Fruit fly (Drosophila melanogaster) whole organism, prepupa: ENCODE data around the gene CG14657.
A peak's percentile ranks its signal among the peaks of the same experiment; 100 is the strongest.

Experiments
- CG10669 ChIP-seq: fragments of 200-800 bp; sonication (Bioruptor generic); optimal IDR thresholded peaks from 3 replicates; lab custom pipeline; 2018; ENCODE audit warnings: missing biosample characterization, mild to moderate bottlenecking, missing genetic modification characterization, moderate library complexity
- CG1621 ChIP-seq: fragments of 200-800 bp; sonication (Bioruptor generic); optimal IDR thresholded peaks from 3 replicates; lab custom pipeline; 2018; ENCODE audit warnings: missing biosample characterization, mild to moderate bottlenecking, missing genetic modification characterization
- CG16779 ChIP-seq: fragments of 200-800 bp; sonication (Bioruptor generic); optimal IDR thresholded peaks from 3 replicates; lab custom pipeline; 2017; ENCODE audit warnings: missing biosample characterization, mild to moderate bottlenecking, missing genetic modification characterization
- CG3032 ChIP-seq: fragments of 200-800 bp; optimal IDR thresholded peaks from 2 replicates; lab custom pipeline; 2019; ENCODE audit warnings: missing biosample characterization, mild to moderate bottlenecking, missing genetic modification characterization, moderate library complexity
- CG4318 ChIP-seq: fragments of 200-800 bp; sonication (Bioruptor generic); optimal IDR thresholded peaks from 3 replicates; lab custom pipeline; 2017; ENCODE audit warnings: missing biosample characterization, mild to moderate bottlenecking, missing genetic modification characterization
- CG6163 ChIP-seq: fragments of 200-800 bp; sonication (Bioruptor generic); IDR thresholded peaks from 3 replicates; pipeline ENCODE4 v1.3.6; 2022; ENCODE audit warnings: missing biosample characterization, missing genetic modification characterization
- CG6792 ChIP-seq: fragments of 200-800 bp; sonication (Bioruptor generic); optimal IDR thresholded peaks from 3 replicates; lab custom pipeline; 2016; ENCODE audit warnings: missing biosample characterization, missing genetic modification characterization
- CG6808 ChIP-seq: fragments of 200-800 bp; sonication (Bioruptor generic); optimal IDR thresholded peaks from 3 replicates; lab custom pipeline; 2017; ENCODE audit warnings: missing biosample characterization, missing genetic modification characterization, mild to moderate bottlenecking, moderate library complexity, missing genetic modification reagents
- CG6854 ChIP-seq: fragments of 200-800 bp; sonication (Bioruptor generic); optimal IDR thresholded peaks from 2 replicates; lab custom pipeline; 2017; ENCODE audit warnings: missing biosample characterization, mild to moderate bottlenecking, missing genetic modification characterization
- CG7368 ChIP-seq: fragments of 200-800 bp; sonication (Bioruptor generic); optimal IDR thresholded peaks from 3 replicates; lab custom pipeline; 2016; ENCODE audit warnings: missing biosample characterization, missing genetic modification characterization
- CG9139 ChIP-seq: fragments of 200-800 bp; sonication (Bioruptor generic); optimal IDR thresholded peaks from 3 replicates; lab custom pipeline; 2017; ENCODE audit warnings: missing biosample characterization, mild to moderate bottlenecking, missing genetic modification characterization
- Eip93F ChIP-seq: fragments of 200-800 bp; sonication (Bioruptor generic); optimal IDR thresholded peaks from 2 replicates; lab custom pipeline; 2016; ENCODE audit warnings: missing biosample characterization, mild to moderate bottlenecking, missing genetic modification characterization
- Ets21C ChIP-seq: fragments of 200-800 bp; sonication (Bioruptor generic); optimal IDR thresholded peaks from 3 replicates; lab custom pipeline; 2016; ENCODE audit warnings: missing biosample characterization, missing genetic modification characterization
- Ets96B ChIP-seq: fragments of 200-800 bp; optimal IDR thresholded peaks from 2 replicates; lab custom pipeline; 2019; ENCODE audit warnings: missing biosample characterization, mild to moderate bottlenecking, missing genetic modification characterization, moderate library complexity
- Gug ChIP-seq: fragments of 200-800 bp; sonication (Bioruptor generic); IDR thresholded peaks from 2 replicates; pipeline ENCODE4 v1.3.6; 2022; ENCODE audit warnings: missing biosample characterization, missing genetic modification characterization
- Hr4 ChIP-seq: fragments of 200-800 bp; sonication (Bioruptor generic); optimal IDR thresholded peaks from 3 replicates; lab custom pipeline; 2016; ENCODE audit warnings: missing biosample characterization, missing genetic modification characterization
- Lpt ChIP-seq: fragments of 200-800 bp; sonication (Bioruptor generic); optimal IDR thresholded peaks from 3 replicates; lab custom pipeline; 2016; ENCODE audit warnings: missing biosample characterization, missing genetic modification characterization
- OdsH ChIP-seq: fragments of 200-800 bp; sonication (Bioruptor generic); optimal IDR thresholded peaks from 3 replicates; lab custom pipeline; 2016; ENCODE audit warnings: missing biosample characterization, missing genetic modification characterization
- Smox ChIP-seq: fragments of 200-800 bp; sonication (Bioruptor generic); optimal IDR thresholded peaks from 3 replicates; lab custom pipeline; 2016; ENCODE audit warnings: missing biosample characterization, missing genetic modification characterization
- achi ChIP-seq: fragments of 200-800 bp; sonication (Bioruptor generic); optimal IDR thresholded peaks from 3 replicates; lab custom pipeline; 2016; ENCODE audit warnings: missing biosample characterization, missing genetic modification characterization
- dsx ChIP-seq: fragments of 200-800 bp; optimal IDR thresholded peaks from 3 replicates; lab custom pipeline; 2019; ENCODE audit warnings: missing biosample characterization, mild to moderate bottlenecking, missing genetic modification characterization, moderate library complexity; ENCODE audit not compliant: poor library complexity, severe bottlenecking
- eg ChIP-seq: fragments of 200-800 bp; sonication (Bioruptor generic); IDR thresholded peaks from 3 replicates; pipeline ENCODE4 v1.3.6; 2022; ENCODE audit warnings: missing biosample characterization, missing genetic modification characterization
- esn ChIP-seq: fragments of 200-800 bp; sonication (Bioruptor generic); optimal IDR thresholded peaks from 2 replicates; lab custom pipeline; 2016; ENCODE audit warnings: missing biosample characterization, mild to moderate bottlenecking, missing genetic modification characterization, moderate library complexity
- fd59A ChIP-seq: fragments of 200-800 bp; sonication (Bioruptor generic); optimal IDR thresholded peaks from 2 replicates; lab custom pipeline; 2017; ENCODE audit warnings: missing biosample characterization, mild to moderate bottlenecking, missing genetic modification characterization, missing genetic modification reagents
- fd85E ChIP-seq: fragments of 200-800 bp; sonication (Bioruptor generic); optimal IDR thresholded peaks from 3 replicates; lab custom pipeline; 2016; ENCODE audit warnings: missing biosample characterization, missing genetic modification characterization
- lz ChIP-seq: fragments of 200-800 bp; sonication (Bioruptor generic); optimal IDR thresholded peaks from 3 replicates; lab custom pipeline; 2016; ENCODE audit warnings: missing biosample characterization, missing genetic modification characterization
- pdm3 ChIP-seq: fragments of 200-800 bp; sonication (Bioruptor generic); optimal IDR thresholded peaks from 3 replicates; lab custom pipeline; 2016; ENCODE audit warnings: missing biosample characterization, missing genetic modification characterization
- ss ChIP-seq, 2 experiments: fragments of 200-800 bp; sonication (Bioruptor generic); optimal IDR thresholded peaks; 2 replicates in 1 of 2; 3 replicates in 1 of 2; lab custom pipeline; 2017 to 2018; ENCODE audit warnings: mild to moderate bottlenecking in 2 of 2, missing biosample characterization in 2 of 2, missing genetic modification characterization in 2 of 2, moderate library complexity in 1 of 2
- svp ChIP-seq: fragments of 200-800 bp; sonication (Bioruptor generic); peaks from one replicate; lab custom pipeline; 2016; ENCODE audit warnings: missing biosample characterization, missing genetic modification characterization
- topi ChIP-seq: fragments of 200-800 bp; sonication (Bioruptor generic); optimal IDR thresholded peaks from 3 replicates; lab custom pipeline; 2016; ENCODE audit warnings: missing biosample characterization, missing genetic modification characterization

Gene CG14657

DNA sequence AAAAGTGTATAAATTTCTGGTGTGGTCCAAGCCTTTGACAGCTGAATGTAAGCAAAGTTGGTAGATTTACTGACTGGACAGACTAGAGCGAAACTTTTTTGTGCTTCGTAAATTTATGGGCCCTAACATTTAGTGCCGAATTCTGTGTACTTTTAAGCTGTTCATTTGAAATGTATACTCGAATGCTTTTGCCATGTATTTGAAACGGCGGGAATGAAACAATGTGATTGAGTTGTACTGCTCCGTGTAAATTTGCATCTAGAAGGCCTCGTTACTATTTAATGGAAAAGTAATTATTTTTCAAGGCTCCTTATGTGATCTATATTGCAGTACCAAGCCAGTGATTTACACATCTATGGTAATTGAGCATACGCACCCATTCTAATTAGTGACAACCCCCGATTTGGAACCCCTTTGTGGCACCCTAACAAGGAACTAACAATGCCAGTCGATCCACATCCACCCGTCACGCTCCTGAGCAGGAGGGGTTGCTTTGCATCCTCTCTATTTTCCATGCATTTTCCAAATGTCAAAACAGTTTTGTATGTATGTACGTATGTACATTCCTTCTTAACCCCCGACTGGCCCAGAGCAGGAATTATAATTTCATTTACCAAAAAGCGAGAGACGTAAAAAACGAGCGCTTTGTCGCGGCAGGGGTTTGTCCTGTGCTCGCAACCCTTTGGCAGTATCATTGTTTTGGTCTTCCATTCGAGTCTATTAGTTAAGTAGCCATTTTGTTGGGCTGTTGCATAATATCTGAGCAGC lies 37.5 kb upstream of the CG14657 start:
- TF ChIP-seq pdm3 (GFP tag; lab: Kevin White, UChicago) (no peak), CG3032 (no peak), CG16779 (no peak), topi (GFP tag; lab: Kevin White, UChicago) (no peak), Lpt (no peak), Ets21C (GFP tag; lab: Kevin White, UChicago) (no peak), achi (GFP tag; lab: Kevin White, UChicago) (no peak)

DNA sequence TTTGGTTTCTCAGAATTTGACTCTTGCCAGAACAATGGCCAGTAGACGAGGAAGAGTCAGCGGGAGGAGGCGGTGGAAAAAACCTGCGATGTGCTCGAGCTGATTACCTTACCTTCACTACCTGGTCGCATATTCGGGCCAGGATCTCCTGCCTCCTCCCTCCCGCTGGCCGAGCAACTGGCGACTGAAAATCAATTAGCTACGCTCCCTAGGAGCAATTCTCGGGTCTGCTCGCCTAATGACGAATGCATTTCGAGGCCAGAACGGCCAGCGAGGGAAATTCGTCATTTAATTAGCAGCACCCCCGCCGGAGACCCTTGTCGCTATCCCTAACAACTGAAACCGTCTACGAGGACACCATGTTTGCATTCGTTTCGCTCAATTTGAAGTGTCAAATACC lies 36.8 kb upstream of the CG14657 start:
- TF ChIP-seq Ets96B (no peak), CG4318 (GFP tag; lab: Kevin White, UChicago) (no peak), svp (GFP tag; lab: Kevin White, UChicago) (peak; percentile 31), Gug (no peak)
- TF ChIP-seq, all 60 proteins: peak for 1

DNA sequence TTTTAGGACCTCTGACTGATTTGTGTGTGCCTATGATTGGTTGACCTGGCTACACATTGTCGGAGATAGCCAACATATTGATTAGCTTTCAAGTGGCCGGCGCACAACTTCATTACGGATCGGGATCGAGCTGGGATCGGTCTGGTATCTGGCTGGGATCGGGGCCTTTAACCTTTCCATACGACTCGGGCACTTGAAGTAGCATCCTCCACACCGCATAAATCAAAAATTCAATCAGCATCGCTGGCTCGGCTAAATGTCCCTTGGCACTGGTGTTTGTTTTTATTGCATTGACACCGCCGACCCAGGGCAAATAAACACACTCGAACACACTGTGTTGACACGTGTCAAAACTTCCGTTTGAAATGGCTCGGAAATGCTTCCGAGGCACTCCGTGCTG lies 34.5 kb upstream of the CG14657 start:
- no peak for TF ChIP-seq CG9139 (GFP tag; lab: Kevin White, UChicago)
- TF ChIP-seq, all 60 proteins: peak for 0

DNA sequence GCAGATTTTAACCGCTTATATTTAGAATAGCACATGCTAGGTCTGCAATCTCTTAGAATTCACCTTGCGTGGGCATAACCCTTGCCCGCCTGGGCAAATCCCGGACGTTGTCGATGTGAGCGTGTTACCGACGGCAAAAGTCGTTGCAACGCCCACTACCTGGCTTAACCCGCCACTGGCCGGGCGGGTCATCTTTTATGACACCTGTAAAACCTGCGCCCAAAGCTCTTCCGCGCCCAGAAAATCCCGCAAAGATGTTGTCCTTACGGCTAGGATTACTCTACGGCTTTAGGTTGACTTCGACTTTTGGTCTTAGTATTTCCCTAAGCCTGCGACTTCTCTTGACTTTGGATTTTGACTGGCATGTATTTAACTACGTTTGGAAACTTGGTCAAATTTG lies 33.0 kb upstream of the CG14657 start:
- TF ChIP-seq Eip93F (GFP tag; lab: Kevin White, UChicago), result no peak

DNA sequence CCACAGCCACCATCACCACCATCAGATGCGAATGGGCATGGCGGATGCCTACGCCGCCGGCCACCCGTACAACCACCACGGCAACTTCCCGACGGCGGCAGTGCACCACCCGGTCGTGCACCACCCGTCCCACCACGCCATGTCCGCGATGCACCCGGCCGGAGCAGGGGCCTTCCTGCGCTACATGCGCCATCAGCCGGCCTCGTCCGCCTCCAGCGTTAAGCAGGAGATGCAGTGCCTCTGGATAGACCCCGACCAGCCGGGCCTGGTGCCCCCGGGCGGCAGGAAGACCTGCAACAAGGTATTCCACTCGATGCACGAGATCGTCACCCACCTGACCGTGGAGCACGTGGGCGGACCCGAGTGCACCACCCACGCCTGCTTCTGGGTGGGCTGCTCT lies 32.3 kb upstream of the CG14657 start:
- TF ChIP-seq Hr4 (GFP tag; lab: Kevin White, UChicago) (no peak), CG1621 (tag; lab: Kevin White, UChicago) (no peak), OdsH (no peak), CG6854 (no peak), Ets96B (no peak), pdm3 (GFP tag; lab: Kevin White, UChicago) (no peak), fd59A (no peak), achi (GFP tag; lab: Kevin White, UChicago) (no peak), dsx (no peak), Gug (no peak), esn (GFP tag; lab: Kevin White, UChicago) (no peak), CG10669 (GFP tag; lab: Kevin White, UChicago) (no peak), CG6808 (GFP tag; lab: Kevin White, UChicago) (no peak), CG6792 (GFP tag; lab: Kevin White, UChicago) (no peak), fd85E (GFP tag; lab: Kevin White, UChicago) (no peak), Smox (GFP tag; lab: Kevin White, UChicago) (no peak)

DNA sequence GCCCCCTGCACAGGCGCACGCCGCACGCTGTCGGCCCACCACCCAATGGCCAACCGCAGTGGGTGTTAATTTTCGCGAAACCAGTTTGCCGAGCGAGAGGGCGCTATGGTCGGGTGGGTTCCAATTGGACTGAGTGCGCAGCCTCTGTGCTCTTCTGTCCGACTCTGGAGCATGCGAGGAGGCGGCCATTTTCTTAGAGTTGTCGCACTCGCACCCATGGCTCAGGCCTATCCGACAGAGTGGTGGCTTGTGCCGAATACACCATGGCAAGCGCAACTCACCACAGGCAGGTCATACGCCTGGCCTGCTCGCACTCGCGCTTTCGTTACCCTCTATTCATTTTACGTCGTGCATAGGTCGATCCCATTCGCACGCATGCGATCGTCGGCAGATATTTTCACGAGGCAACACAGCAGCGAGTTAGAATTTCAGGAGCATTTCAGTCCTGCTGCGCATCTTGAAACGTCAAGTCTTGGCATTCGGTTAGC lies 31.2 kb upstream of the CG14657 start, which contains the start of gene opa:
opa (plus strand) TSS at position 441 of the 488 bp plus-strand sequence.
- TF ChIP-seq lz (GFP tag; lab: Kevin White, UChicago) (no peak), svp (GFP tag; lab: Kevin White, UChicago) (peak; percentile 4), CG7368 (no peak), eg (GFP tag; lab: Robert Waterston, UW) (0 out of 3 replicates have a peak, but pooled peaks have one; percentile 18), Lpt (no peak), CG10669 (GFP tag; lab: Kevin White, UChicago) (no peak), ss (GFP tag; optimal IDR thresholded peaks at IDR 0.05; lab: Kevin White, UChicago) (peak in 1 of 2 experiments; percentile 17), CG6163 (GFP tag; lab: Robert Waterston, UW) (peak; percentile 35; the same call in 1 of the 3 replicates)
